Fruit fly (Drosophila melanogaster) whole organism, wandering third instar larva: ENCODE measurements around the gene Scgbeta.

Experiments
- CG9705 ChIP-seq: fragments of 200-800 bp; sonication (Bioruptor generic); optimal IDR thresholded peaks from 2 replicates; lab custom pipeline; 2018; ENCODE audit warnings: missing biosample characterization, mild to moderate bottlenecking, missing genetic modification characterization
- GATAd ChIP-seq: sonication (Bioruptor generic); optimal IDR thresholded peaks from 2 replicates; lab custom pipeline; 2016; ENCODE audit warnings: missing biosample characterization, missing genetic modification characterization
- Hr78 ChIP-seq: fragments of >200 bp; optimal IDR thresholded peaks from 2 replicates; lab custom pipeline; 2017; ENCODE audit warnings: missing biosample characterization, missing genetic modification characterization
- Vsx2 ChIP-seq: fragments of 200-300, 225-300 bp; sonication (Bioruptor generic); optimal IDR thresholded peaks from 2 replicates; lab custom pipeline; 2018; ENCODE audit warnings: missing biosample characterization, missing genetic modification characterization; ENCODE audit not compliant: partially characterized antibody
- dsf ChIP-seq: sonication (Bioruptor generic); optimal IDR thresholded peaks from 2 replicates; lab custom pipeline; 2016; ENCODE audit warnings: missing biosample characterization, missing genetic modification characterization, borderline replicate concordance
- pan ChIP-seq: fragments of >200 bp; optimal IDR thresholded peaks from 2 replicates; lab custom pipeline; 2017
- psq ChIP-seq: fragments of 200-800 bp; sonication (Bioruptor generic); optimal IDR thresholded peaks from 3 replicates; lab custom pipeline; 2017; ENCODE audit warnings: missing biosample characterization, mild to moderate bottlenecking, missing genetic modification characterization, moderate library complexity
- usp ChIP-seq: fragments of >200 bp; optimal IDR thresholded peaks from 2 replicates; lab custom pipeline; 2017; ENCODE audit warnings: missing biosample characterization, missing genetic modification characterization

DNA sequence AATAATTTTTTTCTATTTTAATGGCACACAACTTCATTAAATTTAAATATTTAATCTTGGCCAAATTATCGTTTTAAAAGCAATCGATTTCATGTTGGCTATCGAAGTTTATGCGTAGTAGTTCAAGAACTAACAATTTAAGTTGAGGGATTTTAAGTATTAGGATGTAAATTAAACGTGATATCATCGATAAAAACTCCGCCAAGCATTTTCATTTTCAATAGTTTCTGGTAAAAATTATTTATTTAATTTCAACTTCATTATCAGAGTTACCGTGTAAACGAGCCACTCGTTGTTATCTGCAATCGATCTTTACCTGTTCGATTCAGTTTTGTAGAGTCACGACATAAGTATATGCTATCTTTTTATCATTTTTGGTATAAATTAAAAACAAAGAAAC lies 19.3 kb downstream of the Scgbeta start:
- peak; percentile 84 for TF ChIP-seq psq (GFP tag; lab: Kevin White, UChicago)
- peak; percentile 100 for TF ChIP-seq CG9705 (GFP tag; lab: Kevin White, UChicago)
- no peak for TF ChIP-seq pan
- no peak for TF ChIP-seq usp (GFP tag; lab: Kevin White, UChicago)
- peak; percentile 88 for TF ChIP-seq dsf (GFP tag; lab: Kevin White, UChicago)
- TF ChIP-seq GATAd: peak; percentile 36
- TF ChIP-seq Vsx2 (GFP tag; lab: Kevin White, UChicago): no peak
- TF ChIP-seq Hr78: no peak
